Fruit fly (Drosophila melanogaster): ENCODE data around the gene DIP-theta.

Gene DIP-theta

dm6 chr2L:5610108-5610507 lies 48.3 kb downstream of the DIP-theta start:
- TF ChIP-seq CG15601 (tag; optimal IDR thresholded peaks at IDR 0.05): peak; percentile 1
- TF ChIP-seq CG31441 (GFP tag; IDR thresholded peaks at IDR 0.05): peak; percentile 56
- 0 out of 3 replicates have a peak, but pooled peaks have one; percentile 15 for TF ChIP-seq croc (GFP tag; conservative IDR thresholded peaks at IDR 0.05)
- TF ChIP-seq CG6813 (GFP tag; optimal IDR thresholded peaks at IDR 0.05): peak; percentile 60
- TF ChIP-seq pum (GFP tag; optimal IDR thresholded peaks at IDR 0.05): no peak
- TF ChIP-seq org-1 (GFP tag; optimal IDR thresholded peaks at IDR 0.05): peak; percentile 18
- TF ChIP-seq CG1602 (GFP tag; optimal IDR thresholded peaks at IDR 0.05): peak; percentile 2
- peak; percentile 42 for TF ChIP-seq Ptx1 (GFP tag; IDR thresholded peaks at IDR 0.05)
- no peak for TF ChIP-seq CG18476 (GFP tag; optimal IDR thresholded peaks at IDR 0.05)
- 0 out of 2 replicates have a peak, but pooled peaks have one; percentile 3 for TF ChIP-seq dati (GFP tag; IDR thresholded peaks at IDR 0.05)
- no peak for TF ChIP-seq Hey (tag; optimal IDR thresholded peaks at IDR 0.05)
- TF ChIP-seq tgo (GFP tag; IDR thresholded peaks at IDR 0.05): 0 out of 3 replicates have a peak, but pooled peaks have one; percentile 29
- peak; percentile 9 for TF ChIP-seq Abd-B (GFP tag; optimal IDR thresholded peaks at IDR 0.05)
- TF ChIP-seq Neu2 (GFP tag; optimal IDR thresholded peaks at IDR 0.05; ENCODE audit: borderline replicate concordance): no peak
- TF ChIP-seq CG11504 (tag; optimal IDR thresholded peaks at IDR 0.05): peak; percentile 68
- peak; percentile 21 for TF ChIP-seq CG10209 (GFP tag; optimal IDR thresholded peaks at IDR 0.05)
- peak; percentile 54 for TF ChIP-seq Oli (tag; optimal IDR thresholded peaks at IDR 0.05)
- peak; percentile 16 for TF ChIP-seq fd96Cb (tag; optimal IDR thresholded peaks at IDR 0.05)
- TF ChIP-seq CG4424 (GFP tag; optimal IDR thresholded peaks at IDR 0.05): peak; percentile 40
- peak; percentile 49 for TF ChIP-seq CG12219 (GFP tag; optimal IDR thresholded peaks at IDR 0.05)
- peak; percentile 35 for TF ChIP-seq CG30403 (GFP tag; optimal IDR thresholded peaks at IDR 0.05)
- TF ChIP-seq run (tag; optimal IDR thresholded peaks at IDR 0.05): peak; percentile 9
- peak; percentile 58; the same call in 1 of the 3 replicates for TF ChIP-seq zfh1 (GFP tag; IDR thresholded peaks at IDR 0.05)
- peak; percentile 15 for TF ChIP-seq ind (GFP tag; optimal IDR thresholded peaks at IDR 0.05)
- peak; percentile 31; the same call in 1 of the 2 replicates for TF ChIP-seq Rx (GFP tag; IDR thresholded peaks at IDR 0.05)
- peak; percentile 21 for TF ChIP-seq CG10267 (tag; optimal IDR thresholded peaks at IDR 0.05)
- no peak for TF ChIP-seq sima (GFP tag; optimal IDR thresholded peaks at IDR 0.05)
- no peak for TF ChIP-seq vfl (GFP tag; optimal IDR thresholded peaks at IDR 0.05)
- peak; percentile 39; the same call in 1 of the 3 replicates for TF ChIP-seq Optix (GFP tag; IDR thresholded peaks at IDR 0.05)
- TF ChIP-seq CG6689 (GFP tag; IDR thresholded peaks at IDR 0.05): peak; percentile 42; the same call in 1 of the 2 replicates
- no peak for TF ChIP-seq CG10543 (GFP tag; optimal IDR thresholded peaks at IDR 0.05)
- peak; percentile 38; the same call in 1 of the 2 replicates for TF ChIP-seq slbo (GFP tag; IDR thresholded peaks at IDR 0.05)
- TF ChIP-seq sens (GFP tag): peak; percentile 79
- no peak for TF ChIP-seq CG12071 (GFP tag; optimal IDR thresholded peaks at IDR 0.05)
- no peak for TF ChIP-seq CG6175 (GFP tag; IDR thresholded peaks at IDR 0.05)
- no peak for TF ChIP-seq CG13775 (GFP tag; optimal IDR thresholded peaks at IDR 0.05)
- TF ChIP-seq D19A (tag; optimal IDR thresholded peaks at IDR 0.05): peak; percentile 49
- no peak for TF ChIP-seq hbn (GFP tag; IDR thresholded peaks at IDR 0.05; ENCODE audit: partially characterized antibody)
- TF ChIP-seq E2f1 (GFP tag; IDR thresholded peaks at IDR 0.05): 0 out of 2 replicates have a peak, but pooled peaks have one; percentile 11
- peak; percentile 14 for TF ChIP-seq CG1233 (GFP tag; optimal IDR thresholded peaks at IDR 0.05)
- peak; percentile 3 for TF ChIP-seq Jarid2 (GFP tag; optimal IDR thresholded peaks at IDR 0.05)
- peak; percentile 54 for TF ChIP-seq CG8359 (GFP tag; optimal IDR thresholded peaks at IDR 0.05; ENCODE audit: borderline replicate concordance)
- peak; percentile 32 for TF ChIP-seq bcd (GFP tag; optimal IDR thresholded peaks at IDR 0.05)
- peak; percentile 40 for TF ChIP-seq zen (tag; optimal IDR thresholded peaks at IDR 0.05)
- TF ChIP-seq lilli (GFP tag; optimal IDR thresholded peaks at IDR 0.05): peak; percentile 9
- TF ChIP-seq dmrt99B (tag; optimal IDR thresholded peaks at IDR 0.05): peak; percentile 67
- TF ChIP-seq Hr51 (GFP tag; optimal IDR thresholded peaks at IDR 0.05): peak in 1 of 2 experiments; percentile 62
- TF ChIP-seq HHEX (GFP tag; optimal IDR thresholded peaks at IDR 0.05): peak; percentile 17
- no peak for TF ChIP-seq CG6272 (GFP tag; IDR thresholded peaks at IDR 0.05)

Data from whole organism, embryonic.